Fruit fly (Drosophila melanogaster): ENCODE measurements around the gene Aven.
A peak's percentile ranks its signal among the peaks of the same experiment; 100 is the strongest.

The Aven gene

DNA sequence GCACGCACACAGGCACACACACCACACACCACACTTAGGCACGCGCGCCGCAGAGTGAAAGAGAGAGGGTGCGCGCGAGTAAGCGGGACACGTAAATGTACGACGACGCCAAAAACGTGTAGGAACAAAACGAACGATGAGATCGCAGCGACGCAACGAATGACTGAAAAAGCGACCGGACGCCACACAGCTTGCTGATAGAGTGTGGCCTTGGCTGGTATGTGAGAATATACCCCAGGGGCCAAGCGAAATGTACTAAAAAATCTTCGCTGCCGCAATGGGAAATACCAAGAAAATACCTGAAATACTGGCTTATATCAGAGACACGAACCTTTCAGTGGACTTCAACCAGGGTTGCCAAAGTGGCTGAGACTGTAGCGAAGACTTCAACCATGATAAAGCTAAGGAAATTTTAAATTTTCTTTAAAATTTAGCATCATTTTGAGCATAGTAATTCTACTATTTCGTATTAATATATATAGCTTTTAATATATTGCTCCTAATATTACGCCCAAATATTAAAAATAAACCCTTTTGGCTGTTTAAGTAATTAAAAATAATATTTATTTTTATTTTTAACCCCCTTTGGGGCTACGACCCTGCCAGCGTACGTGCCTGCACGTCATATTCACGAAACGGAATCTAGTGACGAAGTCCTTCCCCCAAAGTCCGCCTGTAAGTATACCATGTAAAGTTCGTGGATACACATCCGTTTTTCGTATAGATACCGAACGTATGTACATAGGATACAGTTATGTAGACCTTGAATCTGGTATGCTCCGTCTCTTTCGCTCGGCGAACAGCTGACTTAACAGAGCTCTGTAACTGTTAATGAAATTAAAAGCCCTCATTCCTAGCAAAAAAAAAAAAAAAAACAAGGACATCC, 46.2 kb downstream of the Aven start, which contains the start of gene Pits (continued):
- TF ChIP-seq CG7987 (GFP tag; optimal IDR thresholded peaks at IDR 0.05) (peak; percentile 90), CG3995 (GFP tag; optimal IDR thresholded peaks at IDR 0.05) (no peak), grn (GFP tag; optimal IDR thresholded peaks at IDR 0.05) (peak; percentile 53), pnt (GFP tag; optimal IDR thresholded peaks at IDR 0.05) (no peak), CG10321 (GFP tag; IDR thresholded peaks at IDR 0.05) (peak; percentile 52; the same call in 1 of the 2 replicates), Mrtf (GFP tag; IDR thresholded peaks at IDR 0.05) (no peak), dm (GFP tag; optimal IDR thresholded peaks at IDR 0.05) (peak; percentile 86), Poxn (GFP tag; IDR thresholded peaks at IDR 0.05) (no peak), gro (GFP tag; optimal IDR thresholded peaks at IDR 0.05) (peak; percentile 87), sd (tag; optimal IDR thresholded peaks at IDR 0.05) (peak; percentile 89), HLH3B (GFP tag; IDR thresholded peaks at IDR 0.05) (peak; percentile 47; the same call in 1 of the 2 replicates), CG1792 (GFP tag; optimal IDR thresholded peaks at IDR 0.05) (peak; percentile 37), prd (optimal IDR thresholded peaks at IDR 0.05) (no peak), prd (GFP tag; IDR thresholded peaks at IDR 0.05) (peak; percentile 59), tio (GFP tag; optimal IDR thresholded peaks at IDR 0.05) (peak; percentile 24), pho (GFP tag; optimal IDR thresholded peaks at IDR 0.05) (peak; percentile 35), dimm (GFP tag; IDR thresholded peaks at IDR 0.05) (no peak), btn (GFP tag; optimal IDR thresholded peaks at IDR 0.05) (peak; percentile 7), Dfd (GFP tag; optimal IDR thresholded peaks at IDR 0.05) (no peak), CG13287 (GFP tag; IDR thresholded peaks at IDR 0.05; ENCODE audit: partially characterized antibody) (peak; percentile 70), CG3065 (GFP tag; optimal IDR thresholded peaks at IDR 0.05) (no peak), CG14965 (GFP tag; optimal IDR thresholded peaks at IDR 0.05; ENCODE audit: borderline replicate concordance) (no peak), gem (tag; optimal IDR thresholded peaks at IDR 0.05) (peak; percentile 72), ash1 (GFP tag; optimal IDR thresholded peaks at IDR 0.05) (peak; percentile 83), onecut (GFP tag; IDR thresholded peaks at IDR 0.05) (peak; percentile 30; the same call in 1 of the 2 replicates), nau (GFP tag; optimal IDR thresholded peaks at IDR 0.05) (peak; percentile 50), NC2β (GFP tag; optimal IDR thresholded peaks at IDR 0.05) (peak; percentile 49), vnd (GFP tag; IDR thresholded peaks at IDR 0.05; ENCODE audit: partially characterized antibody) (no peak), CG34376 (GFP tag; optimal IDR thresholded peaks at IDR 0.05) (peak; percentile 84), CG9437 (GFP tag; optimal IDR thresholded peaks at IDR 0.05) (peak; percentile 24), CG10462 (GFP tag; optimal IDR thresholded peaks at IDR 0.05) (no peak), row (GFP tag; IDR thresholded peaks at IDR 0.05) (peak; percentile 67), Blimp-1 (GFP tag; optimal IDR thresholded peaks at IDR 0.05) (peak; percentile 4), CG8290 (GFP tag; optimal IDR thresholded peaks at IDR 0.05) (peak; percentile 55), CG8290 (tag; optimal IDR thresholded peaks at IDR 0.05) (peak in 1 of 2 experiments; percentile 84), Hand (GFP tag; optimal IDR thresholded peaks at IDR 0.05) (peak; percentile 58), sqz (GFP tag; optimal IDR thresholded peaks at IDR 0.05) (no peak), CG1529 (GFP tag; optimal IDR thresholded peaks at IDR 0.05) (no peak), CG17186 (GFP tag; optimal IDR thresholded peaks at IDR 0.05) (peak; percentile 34), Atf3 (GFP tag; optimal IDR thresholded peaks at IDR 0.05) (peak; percentile 13), ewg (GFP tag; optimal IDR thresholded peaks at IDR 0.05) (peak; percentile 87), twi (tag; optimal IDR thresholded peaks at IDR 0.05) (peak; percentile 5), slou (GFP tag; optimal IDR thresholded peaks at IDR 0.05) (peak; percentile 37), cg (GFP tag; optimal IDR thresholded peaks at IDR 0.05) (peak; percentile 97), CG8281 (tag; optimal IDR thresholded peaks at IDR 0.05) (no peak), CG11695 (GFP tag; IDR thresholded peaks at IDR 0.05) (0 out of 3 replicates have a peak, but pooled peaks have one; percentile 7), Hr3 (GFP tag; optimal IDR thresholded peaks at IDR 0.05) (peak; percentile 16), MBD-R2 (GFP tag; IDR thresholded peaks at IDR 0.05) (no peak; the same call in 1 of the 2 replicates), CG8944 (GFP tag; optimal IDR thresholded peaks at IDR 0.05) (no peak)
